Worm (Caenorhabditis elegans): ENCODE measurements around the gene mltn-1.

The mltn-1 gene

DNA sequence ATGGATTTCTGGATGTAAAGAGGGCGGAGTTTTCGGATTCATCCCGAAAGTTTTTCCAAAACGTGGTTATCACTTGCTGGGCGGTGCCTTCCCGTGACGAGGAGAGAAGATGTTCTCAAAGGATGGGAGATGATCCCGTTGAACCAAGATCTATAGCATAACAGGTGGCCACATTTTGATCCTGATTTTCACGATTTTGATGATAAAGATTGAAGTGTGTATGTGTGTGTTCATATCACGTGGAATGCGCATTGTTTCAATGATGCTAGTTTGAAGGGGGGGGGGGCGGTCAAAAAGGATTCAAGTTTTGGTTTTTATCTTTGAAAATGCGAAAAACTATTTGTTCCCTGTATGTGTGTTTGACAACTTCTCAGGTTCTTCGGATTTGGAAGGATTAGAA lies at the start of gene mltn-1:
Gene mltn-1, minus strand, starts transcription at position 22 of the 400 bp plus-strand sequence.
- TF ChIP-seq ceh-48 (tag; optimal IDR thresholded peaks at IDR 0.05) = no peak
- no peak for TF ChIP-seq sdc-2 (tag; optimal IDR thresholded peaks at IDR 0.05)
- no peak for TF ChIP-seq Y22D7AL.16 (tag; optimal IDR thresholded peaks at IDR 0.05)
- TF ChIP-seq dve-1 (tag; optimal IDR thresholded peaks at IDR 0.05) = no peak
- no peak for TF ChIP-seq lin-11 (tag; optimal IDR thresholded peaks at IDR 0.05)
- no peak for TF ChIP-seq npax-4 (tag; optimal IDR thresholded peaks at IDR 0.05)
- TF ChIP-seq sox-4 (tag; optimal IDR thresholded peaks at IDR 0.05) = no peak
- no peak for TF ChIP-seq dmd-4 (tag; optimal IDR thresholded peaks at IDR 0.05; ENCODE audit: borderline replicate concordance)
- no peak for TF ChIP-seq elt-2 (tag; optimal IDR thresholded peaks at IDR 0.05)
- TF ChIP-seq hlh-13 (GFP tag; optimal IDR thresholded peaks at IDR 0.05) = no peak
- no peak for TF ChIP-seq ceh-24 (tag; optimal IDR thresholded peaks at IDR 0.05)
- TF ChIP-seq pat-9 (tag; optimal IDR thresholded peaks at IDR 0.05) = no peak
- no peak for TF ChIP-seq nhr-11 (tag; optimal IDR thresholded peaks at IDR 0.05)
- no peak for TF ChIP-seq ama-1 (optimal IDR thresholded peaks at IDR 0.05)

DNA sequence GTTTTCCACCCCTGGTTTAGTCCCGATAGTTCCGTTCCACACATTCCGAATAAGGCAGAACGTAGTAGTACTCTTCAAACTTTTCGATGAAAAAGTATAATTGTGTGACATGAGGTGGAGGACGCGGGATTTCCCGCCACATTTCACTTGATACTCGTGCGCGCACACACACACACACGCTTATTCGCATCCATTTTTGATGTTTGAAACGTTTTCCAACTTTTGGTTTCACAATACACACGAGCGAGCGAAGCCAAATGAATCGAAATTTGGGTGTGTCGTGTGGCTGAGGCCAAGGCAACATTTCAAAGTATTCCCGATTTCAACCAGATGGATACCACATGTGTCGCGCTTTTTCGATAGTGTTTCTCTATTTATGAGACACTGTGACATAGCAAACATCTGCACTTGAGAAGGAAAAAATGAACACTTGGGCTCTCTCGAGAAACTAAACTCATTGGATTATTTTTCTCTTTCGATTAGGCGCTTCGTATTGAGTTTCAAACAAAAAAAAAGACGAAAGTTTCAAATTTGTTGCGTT lies 48.6 kb upstream of the mltn-1 start:
- TF ChIP-seq ceh-19 (GFP tag; optimal IDR thresholded peaks at IDR 0.05) = peak; percentile 10
- no peak for TF ChIP-seq nhr-232 (tag; optimal IDR thresholded peaks at IDR 0.05)
- no peak for TF ChIP-seq Y22D7AL.16 (tag; optimal IDR thresholded peaks at IDR 0.05)
- peak; percentile 57 for TF ChIP-seq hlh-8 (tag; optimal IDR thresholded peaks at IDR 0.05)

DNA sequence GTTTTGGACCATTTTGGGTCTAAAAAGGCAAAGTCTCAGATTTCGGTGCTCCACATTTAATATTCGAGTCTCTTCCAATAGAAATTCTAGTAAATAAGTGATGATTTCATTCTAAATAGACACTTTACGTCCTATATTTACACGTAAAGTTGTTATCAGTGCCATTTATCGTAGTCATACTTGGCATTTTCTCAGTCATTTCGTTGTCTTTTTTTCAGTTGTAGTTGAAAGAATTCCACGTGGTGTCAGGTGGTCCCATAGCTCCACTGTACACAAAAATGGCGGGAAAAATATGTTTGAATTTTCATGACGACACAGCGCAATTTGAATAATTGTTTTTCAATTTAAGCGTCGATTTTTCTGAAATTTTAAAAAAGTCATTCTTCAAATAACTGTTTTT lies 45.4 kb upstream of the mltn-1 start:
- no peak for TF ChIP-seq Y22D7AL.16 (tag; optimal IDR thresholded peaks at IDR 0.05)
- TF ChIP-seq dmd-4 (tag; optimal IDR thresholded peaks at IDR 0.05; ENCODE audit: borderline replicate concordance) = no peak
- TF ChIP-seq che-1 (tag; optimal IDR thresholded peaks at IDR 0.05) = no peak
- TF ChIP-seq madf-2 (tag; optimal IDR thresholded peaks at IDR 0.05) = no peak
- TF ChIP-seq ceh-6 (GFP tag; optimal IDR thresholded peaks at IDR 0.05) = no peak
- TF ChIP-seq ceh-2 (tag; optimal IDR thresholded peaks at IDR 0.05) = no peak
- TF ChIP-seq hlh-8 (tag; optimal IDR thresholded peaks at IDR 0.05) = no peak
- TF ChIP-seq unc-3 (GFP tag; conservative IDR thresholded peaks at IDR 0.05) = no peak
- TF ChIP-seq unc-3 (tag; optimal IDR thresholded peaks at IDR 0.05) = no peak
- no peak for TF ChIP-seq dve-1 (tag; optimal IDR thresholded peaks at IDR 0.05)

DNA sequence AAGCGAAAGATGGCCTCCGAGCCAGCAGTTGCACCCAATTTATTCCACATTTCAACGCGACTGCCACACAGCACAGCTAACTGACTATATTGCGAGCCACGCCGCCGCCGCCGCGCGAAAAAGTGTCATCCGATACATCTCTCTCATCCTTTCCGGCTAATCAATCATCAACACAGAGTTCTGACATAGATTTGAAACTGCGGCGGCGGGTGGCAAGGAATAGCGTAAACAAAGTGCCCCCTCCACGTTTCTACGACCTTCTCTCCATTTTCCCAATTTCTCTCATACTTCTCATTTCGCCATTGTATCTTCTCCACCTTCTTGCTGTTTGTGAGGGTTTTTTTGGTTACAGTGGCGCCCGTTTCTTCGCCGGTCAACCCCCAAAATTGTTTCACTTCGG lies 44.3 kb upstream of the mltn-1 start:
- TF ChIP-seq pha-4 (tag; optimal IDR thresholded peaks at IDR 0.05) (no peak), K02D7.2 (tag; optimal IDR thresholded peaks at IDR 0.05) (no peak), Y22D7AL.16 (tag; optimal IDR thresholded peaks at IDR 0.05) (no peak), rnt-1 (tag; optimal IDR thresholded peaks at IDR 0.05) (peak; percentile 16), ceh-34 (tag; optimal IDR thresholded peaks at IDR 0.05) (peak; percentile 83), ref-2 (tag; optimal IDR thresholded peaks at IDR 0.05) (peak; percentile 24), unc-55 (GFP tag; optimal IDR thresholded peaks at IDR 0.05) (peak; percentile 97), npax-4 (tag; optimal IDR thresholded peaks at IDR 0.05) (no peak), ceh-24 (tag; optimal IDR thresholded peaks at IDR 0.05) (no peak), tbx-2 (tag; optimal IDR thresholded peaks at IDR 0.05) (peak; percentile 56), syd-9 (tag; optimal IDR thresholded peaks at IDR 0.05) (no peak), ceh-18 (tag; optimal IDR thresholded peaks at IDR 0.05) (peak; percentile 49), unc-3 (GFP tag; conservative IDR thresholded peaks at IDR 0.05) (no peak), unc-3 (tag; optimal IDR thresholded peaks at IDR 0.05) (no peak), sdc-2 (tag; optimal IDR thresholded peaks at IDR 0.05) (no peak), mec-3 (tag; optimal IDR thresholded peaks at IDR 0.05; ENCODE audit: borderline replicate concordance) (peak; percentile 39), ceh-14 (tag; optimal IDR thresholded peaks at IDR 0.05) (no peak), pqm-1 (tag; optimal IDR thresholded peaks at IDR 0.05) (no peak), unc-86 (tag; optimal IDR thresholded peaks at IDR 0.05) (no peak), elt-4 (tag; optimal IDR thresholded peaks at IDR 0.05) (no peak), T23F11.4 (GFP tag; optimal IDR thresholded peaks at IDR 0.05) (no peak)

Data from whole organism, late embryonic.